Worm (Caenorhabditis elegans): ENCODE measurements around the gene swan-1.

swan-1 gene

ce11 chrV:13839433-13839832 is 32.4 kb upstream of the swan-1 start, which contains the start of gene F55B12.10:
F55B12.10 (plus strand) TSS chrV:13839733.
- TF ChIP-seq ceh-88 (GFP tag; IDR thresholded peaks at IDR 0.05) (no peak), aha-1 (tag; optimal IDR thresholded peaks at IDR 0.05) (no peak), mef-2 (tag; optimal IDR thresholded peaks at IDR 0.05) (no peak), ztf-4 (tag; optimal IDR thresholded peaks at IDR 0.05) (no peak), efl-3 (GFP tag; optimal IDR thresholded peaks at IDR 0.05) (no peak), alr-1 (tag; optimal IDR thresholded peaks at IDR 0.05; ENCODE audit: borderline replicate concordance) (no peak), grh-1 (GFP tag; IDR thresholded peaks at IDR 0.05) (no peak), efl-1 (optimal IDR thresholded peaks at IDR 0.05) (no peak), efl-1 (GFP tag; optimal IDR thresholded peaks at IDR 0.05 in 1 of 2) (no peak), pax-3 (tag; optimal IDR thresholded peaks at IDR 0.05) (no peak), sup-37 (GFP tag; optimal IDR thresholded peaks at IDR 0.05) (no peak), swsn-7 (tag; optimal IDR thresholded peaks at IDR 0.05) (no peak), hpl-2 (GFP tag; optimal IDR thresholded peaks at IDR 0.05) (no peak), ets-5 (GFP tag; IDR thresholded peaks at IDR 0.05) (no peak), dpl-1 (GFP tag; optimal IDR thresholded peaks at IDR 0.05) (no peak), nhr-19 (GFP tag; conservative IDR thresholded peaks at IDR 0.05) (no peak), nhr-11 (tag; optimal IDR thresholded peaks at IDR 0.05) (no peak), sox-4 (tag; optimal IDR thresholded peaks at IDR 0.05) (no peak), nhr-12 (tag; optimal IDR thresholded peaks at IDR 0.05) (no peak)

ce11 chrV:13837173-13837572 is 30.1 kb upstream of the swan-1 start, which contains the start of gene srx-128:
srx-128 (plus strand) TSS chrV:13837473.
- TF ChIP-seq unc-30 (tag; optimal IDR thresholded peaks at IDR 0.05) (no peak), efl-1 (optimal IDR thresholded peaks at IDR 0.05) (no peak), efl-1 (GFP tag; optimal IDR thresholded peaks at IDR 0.05 in 1 of 2) (peak in 1 of 2 experiments; percentile 47)

ce11 chrV:13833951-13834350 is 26.9 kb upstream of the swan-1 start, which contains the start of gene srx-129:
srx-129 (plus strand) TSS chrV:13834251.
- no peak for TF ChIP-seq ceh-88 (GFP tag; IDR thresholded peaks at IDR 0.05)
- TF ChIP-seq isw-1 (GFP tag; IDR thresholded peaks at IDR 0.05), result no peak
- TF ChIP-seq lin-13 (GFP tag; optimal IDR thresholded peaks at IDR 0.05), result no peak
- no peak for TF ChIP-seq sptf-1 (tag; optimal IDR thresholded peaks at IDR 0.05)
- no peak for TF ChIP-seq nhr-84 (tag; optimal IDR thresholded peaks at IDR 0.05)
- TF ChIP-seq ceh-8 (GFP tag; optimal IDR thresholded peaks at IDR 0.05), result no peak

- no peak for TF ChIP-seq lin-14 (GFP tag; optimal IDR thresholded peaks at IDR 0.05)
- TF ChIP-seq dpl-1 (GFP tag; optimal IDR thresholded peaks at IDR 0.05), result no peak
- TF ChIP-seq hlh-17 (GFP tag; optimal IDR thresholded peaks at IDR 0.05; ENCODE audit: borderline replicate concordance), result no peak
- TF ChIP-seq nhr-77 (tag; optimal IDR thresholded peaks at IDR 0.05), result no peak
- no peak for TF ChIP-seq nhr-84 (tag; optimal IDR thresholded peaks at IDR 0.05)
- no peak for TF ChIP-seq nhr-47 (tag; optimal IDR thresholded peaks at IDR 0.05)
- no peak for TF ChIP-seq C16A3.4 (tag; optimal IDR thresholded peaks at IDR 0.05)
- TF ChIP-seq vab-15 (tag; optimal IDR thresholded peaks at IDR 0.05), result no peak
- TF ChIP-seq tbx-2 (tag; optimal IDR thresholded peaks at IDR 0.05), result no peak
- no peak for TF ChIP-seq mep-1 (tag; optimal IDR thresholded peaks at IDR 0.05)
- TF ChIP-seq elt-2 (tag; optimal IDR thresholded peaks at IDR 0.05), result no peak
- TF ChIP-seq fos-1 (tag; optimal IDR thresholded peaks at IDR 0.05), result no peak
- TF ChIP-seq Y116A8C.19 (tag; optimal IDR thresholded peaks at IDR 0.05; ENCODE audit: borderline replicate concordance), result no peak
- TF ChIP-seq fkh-8 (tag; optimal IDR thresholded peaks at IDR 0.05), result no peak
- no peak for TF ChIP-seq zip-4 (GFP tag; optimal IDR thresholded peaks at IDR 0.05)
- TF ChIP-seq blmp-1 (tag; optimal IDR thresholded peaks at IDR 0.05), result no peak
- TF ChIP-seq swsn-7 (tag; optimal IDR thresholded peaks at IDR 0.05), result no peak
- no peak for TF ChIP-seq ceh-82 (tag; optimal IDR thresholded peaks at IDR 0.05)
- TF ChIP-seq unc-62 (GFP tag; optimal IDR thresholded peaks at IDR 0.05), result no peak
- TF ChIP-seq lir-3 (tag; optimal IDR thresholded peaks at IDR 0.05; ENCODE audit: poor library complexity), result no peak
Observed at ce11 chrV:13830813-13831212, 23.8 kb upstream of the swan-1 start, which contains the start of gene str-165. str-165 (plus strand) TSS chrV:13831113.
